Worm (Caenorhabditis elegans): Measurements from ENCODE around the gene F58H7.1.

Gene F58H7.1

DNA sequence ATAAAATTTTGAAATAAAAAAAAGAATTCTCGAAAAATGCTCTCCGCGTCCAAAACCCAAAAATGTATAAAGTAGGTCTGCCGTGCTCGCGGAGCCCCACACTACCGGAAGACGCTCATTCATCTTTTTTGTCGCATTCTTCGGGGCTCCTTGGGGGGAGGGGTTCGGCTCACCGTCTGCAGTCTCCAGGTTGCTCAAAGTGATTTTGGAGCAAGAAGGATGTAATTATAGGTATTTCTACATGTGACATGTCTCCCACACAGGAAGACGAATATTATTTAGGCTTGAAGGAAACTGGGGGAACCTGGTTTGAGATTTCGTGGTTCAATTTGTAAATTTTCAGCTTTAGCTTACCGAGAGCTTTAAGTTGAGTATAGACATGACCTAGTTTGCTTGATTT lies at the start of gene F58H7.1:
F58H7.1 (minus strand) TSS at position 101 of the 400 bp plus-strand sequence.
- TF ChIP-seq hnd-1 (tag; optimal IDR thresholded peaks at IDR 0.05), result no peak
- TF ChIP-seq tbx-37 (GFP tag; conservative IDR thresholded peaks at IDR 0.05), result no peak
- TF ChIP-seq sea-1 (GFP tag; conservative IDR thresholded peaks at IDR 0.05), result no peak
- TF ChIP-seq ceh-36 (tag; optimal IDR thresholded peaks at IDR 0.05), result no peak
- no peak for TF ChIP-seq ama-1 (optimal IDR thresholded peaks at IDR 0.05)
- TF ChIP-seq pes-1 (GFP tag; IDR thresholded peaks at IDR 0.05), result no peak
- TF ChIP-seq scrt-1 (GFP tag; IDR thresholded peaks at IDR 0.05), result no peak
- no peak for TF ChIP-seq ets-7 (tag; optimal IDR thresholded peaks at IDR 0.05)
- no peak for TF ChIP-seq F13C5.2 (tag; optimal IDR thresholded peaks at IDR 0.05)
- TF ChIP-seq tra-4 (tag; optimal IDR thresholded peaks at IDR 0.05), result no peak
- no peak for TF ChIP-seq aly-1 (tag; optimal IDR thresholded peaks at IDR 0.05)
- no peak for TF ChIP-seq tbx-11 (GFP tag; IDR thresholded peaks at IDR 0.05)
- no peak for TF ChIP-seq hmg-4 (GFP tag; optimal IDR thresholded peaks at IDR 0.05)
- no peak for TF ChIP-seq flt-1 (GFP tag; IDR thresholded peaks at IDR 0.05)
- TF ChIP-seq hmbx-1 (tag; optimal IDR thresholded peaks at IDR 0.05), result no peak
- no peak for TF ChIP-seq ceh-13 (GFP tag; optimal IDR thresholded peaks at IDR 0.05)

DNA sequence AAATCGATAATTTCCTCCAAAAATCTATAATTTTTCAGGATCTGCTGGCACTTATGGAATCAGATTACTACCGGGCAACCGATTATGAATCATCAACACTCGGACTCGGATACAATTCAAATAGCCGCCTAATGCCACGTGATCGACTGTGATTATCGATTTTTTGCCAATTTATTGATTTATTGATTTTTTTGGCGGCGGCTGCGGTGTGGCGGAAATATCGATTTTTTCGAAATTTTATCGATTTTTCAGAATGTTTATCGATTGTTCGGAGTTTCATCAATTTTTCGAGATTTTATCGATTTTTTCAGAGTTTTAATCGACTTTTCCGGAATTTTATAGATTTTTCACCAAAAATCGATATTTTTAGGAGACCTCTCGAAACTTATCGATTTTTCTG lies 47.9 kb upstream of the F58H7.1 start:
- TF ChIP-seq aly-1 (tag; optimal IDR thresholded peaks at IDR 0.05) (no peak), tra-4 (tag; optimal IDR thresholded peaks at IDR 0.05) (no peak), hmg-4 (GFP tag; optimal IDR thresholded peaks at IDR 0.05) (no peak), ets-7 (tag; optimal IDR thresholded peaks at IDR 0.05) (no peak), ceh-13 (GFP tag; optimal IDR thresholded peaks at IDR 0.05) (no peak), ama-1 (optimal IDR thresholded peaks at IDR 0.05) (no peak), tbx-11 (GFP tag; IDR thresholded peaks at IDR 0.05) (no peak), scrt-1 (GFP tag; IDR thresholded peaks at IDR 0.05) (no peak), hnd-1 (tag; optimal IDR thresholded peaks at IDR 0.05) (no peak), hmbx-1 (tag; optimal IDR thresholded peaks at IDR 0.05) (no peak)

DNA sequence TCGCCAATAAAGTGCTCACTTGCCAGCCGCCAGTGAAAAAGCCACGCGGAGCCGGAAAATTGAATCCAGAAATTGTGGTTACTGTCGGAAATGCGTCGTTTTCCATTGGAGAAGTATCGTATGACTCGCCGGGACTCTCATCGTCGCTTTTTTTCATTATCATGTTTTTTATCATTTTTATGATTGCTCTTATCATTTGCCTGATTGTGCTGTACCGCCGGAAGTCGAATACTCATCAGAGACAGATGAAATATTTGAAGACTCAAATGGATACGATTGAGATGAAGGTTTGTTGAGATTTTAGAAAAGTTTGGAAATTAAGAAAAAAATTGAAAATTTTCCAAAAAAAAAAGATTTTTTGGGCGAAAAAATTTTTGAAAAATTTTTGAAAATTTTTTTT lies 40.7 kb upstream of the F58H7.1 start:
- no peak for TF ChIP-seq sea-1 (GFP tag; conservative IDR thresholded peaks at IDR 0.05)
- TF ChIP-seq ceh-36 (tag; optimal IDR thresholded peaks at IDR 0.05), result no peak
- no peak for TF ChIP-seq aly-1 (tag; optimal IDR thresholded peaks at IDR 0.05)
- TF ChIP-seq ets-7 (tag; optimal IDR thresholded peaks at IDR 0.05), result no peak
- TF ChIP-seq flt-1 (GFP tag; IDR thresholded peaks at IDR 0.05), result no peak
- no peak for TF ChIP-seq scrt-1 (GFP tag; IDR thresholded peaks at IDR 0.05)
- no peak for TF ChIP-seq hnd-1 (tag; optimal IDR thresholded peaks at IDR 0.05)
- TF ChIP-seq ceh-13 (GFP tag; optimal IDR thresholded peaks at IDR 0.05), result no peak
- no peak for TF ChIP-seq tbx-11 (GFP tag; IDR thresholded peaks at IDR 0.05)
- no peak for TF ChIP-seq tra-4 (tag; optimal IDR thresholded peaks at IDR 0.05)
- TF ChIP-seq ama-1 (optimal IDR thresholded peaks at IDR 0.05), result no peak
- TF ChIP-seq F13C5.2 (tag; optimal IDR thresholded peaks at IDR 0.05), result no peak

DNA sequence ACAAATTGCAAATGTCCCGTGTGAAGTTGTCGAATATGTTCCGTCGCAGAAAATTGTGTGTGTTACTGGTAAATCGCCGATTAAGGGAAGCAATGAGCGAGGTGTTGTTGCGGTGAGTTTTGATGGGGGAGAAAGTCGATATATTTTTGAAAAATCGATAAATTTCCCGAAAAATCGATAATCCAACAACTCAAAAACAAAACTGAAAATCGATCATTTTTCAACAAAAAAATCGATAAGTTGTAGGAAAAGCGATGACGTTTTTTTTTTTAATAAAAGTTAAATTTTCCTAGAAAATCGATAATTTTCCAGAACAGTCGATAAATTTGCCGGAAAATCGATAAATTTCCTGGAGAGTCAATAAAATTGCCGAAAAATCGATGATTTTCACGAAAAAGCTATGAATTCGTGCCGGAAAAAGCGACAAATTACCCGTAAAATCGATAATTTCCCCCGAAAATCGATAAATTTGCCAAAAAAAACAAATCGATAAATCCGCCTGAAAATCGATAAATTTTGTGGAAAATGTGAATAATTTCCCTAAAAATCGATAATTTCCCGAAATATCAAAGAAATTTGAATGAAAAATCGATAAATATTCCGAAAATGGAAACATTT lies 37.3 kb upstream of the F58H7.1 start:
- no peak for TF ChIP-seq flt-1 (GFP tag; IDR thresholded peaks at IDR 0.05)
- no peak for TF ChIP-seq sea-1 (GFP tag; conservative IDR thresholded peaks at IDR 0.05)
- TF ChIP-seq ceh-36 (tag; optimal IDR thresholded peaks at IDR 0.05), result no peak
- no peak for TF ChIP-seq hmg-4 (GFP tag; optimal IDR thresholded peaks at IDR 0.05)
- TF ChIP-seq F13C5.2 (tag; optimal IDR thresholded peaks at IDR 0.05), result no peak
- TF ChIP-seq hmbx-1 (tag; optimal IDR thresholded peaks at IDR 0.05), result no peak
- no peak for TF ChIP-seq hnd-1 (tag; optimal IDR thresholded peaks at IDR 0.05)
- TF ChIP-seq tbx-37 (GFP tag; conservative IDR thresholded peaks at IDR 0.05), result no peak

DNA sequence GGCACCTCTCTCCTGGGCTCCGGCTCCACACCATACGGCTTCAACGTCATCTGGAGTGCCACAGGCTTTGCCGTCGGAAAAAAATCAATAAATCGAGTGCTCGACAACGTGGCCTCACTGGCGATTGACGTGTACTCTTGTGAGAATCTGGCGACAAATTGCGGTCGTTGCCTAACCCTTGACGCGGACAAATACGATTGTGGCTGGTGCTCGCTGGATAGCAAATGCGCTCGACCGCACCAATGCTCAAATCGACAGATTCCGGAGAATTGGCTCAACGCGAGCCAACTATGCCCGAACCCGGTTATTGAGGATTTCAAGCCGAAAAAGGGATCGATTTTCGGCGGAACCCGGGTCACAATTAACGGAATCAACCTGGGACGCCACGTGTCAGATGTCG lies 36.8 kb upstream of the F58H7.1 start:
- no peak for TF ChIP-seq ets-7 (tag; optimal IDR thresholded peaks at IDR 0.05)
- no peak for TF ChIP-seq F13C5.2 (tag; optimal IDR thresholded peaks at IDR 0.05)
- TF ChIP-seq ceh-36 (tag; optimal IDR thresholded peaks at IDR 0.05), result no peak
- TF ChIP-seq tbx-11 (GFP tag; IDR thresholded peaks at IDR 0.05), result no peak
- no peak for TF ChIP-seq hnd-1 (tag; optimal IDR thresholded peaks at IDR 0.05)
- no peak for TF ChIP-seq ama-1 (optimal IDR thresholded peaks at IDR 0.05)
- TF ChIP-seq sea-1 (GFP tag; conservative IDR thresholded peaks at IDR 0.05), result no peak
- TF ChIP-seq hmbx-1 (tag; optimal IDR thresholded peaks at IDR 0.05), result no peak

DNA sequence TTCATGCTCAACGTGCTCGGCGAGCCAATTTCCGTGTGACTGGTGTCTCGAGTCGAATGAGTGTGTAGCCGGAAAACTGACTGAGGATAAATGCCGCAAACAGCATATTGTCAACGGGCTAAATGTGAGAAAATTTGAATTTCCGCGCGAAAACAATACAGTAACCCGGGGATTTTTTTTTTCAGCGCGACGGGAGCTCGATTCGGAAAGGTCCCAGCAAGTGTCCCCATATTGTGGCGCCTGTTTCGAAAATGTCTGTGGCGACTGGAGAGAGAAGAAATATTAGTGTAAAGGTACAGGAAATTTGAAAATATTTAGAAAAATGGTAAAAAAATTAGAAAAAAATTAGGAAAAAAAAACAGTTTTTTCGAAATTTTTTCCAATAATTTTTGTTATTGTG lies 35.5 kb upstream of the F58H7.1 start:
- TF ChIP-seq sea-1 (GFP tag; conservative IDR thresholded peaks at IDR 0.05) (no peak), tbx-37 (GFP tag; conservative IDR thresholded peaks at IDR 0.05) (no peak), flt-1 (GFP tag; IDR thresholded peaks at IDR 0.05) (no peak), hmbx-1 (tag; optimal IDR thresholded peaks at IDR 0.05) (no peak), F13C5.2 (tag; optimal IDR thresholded peaks at IDR 0.05) (no peak), scrt-1 (GFP tag; IDR thresholded peaks at IDR 0.05) (no peak), hmg-4 (GFP tag; optimal IDR thresholded peaks at IDR 0.05) (no peak), ceh-13 (GFP tag; optimal IDR thresholded peaks at IDR 0.05) (no peak), pes-1 (GFP tag; IDR thresholded peaks at IDR 0.05) (no peak), B0310.2 (tag; optimal IDR thresholded peaks at IDR 0.05) (no peak), ets-7 (tag; optimal IDR thresholded peaks at IDR 0.05) (no peak), ama-1 (optimal IDR thresholded peaks at IDR 0.05) (no peak), hnd-1 (tag; optimal IDR thresholded peaks at IDR 0.05) (no peak)

DNA sequence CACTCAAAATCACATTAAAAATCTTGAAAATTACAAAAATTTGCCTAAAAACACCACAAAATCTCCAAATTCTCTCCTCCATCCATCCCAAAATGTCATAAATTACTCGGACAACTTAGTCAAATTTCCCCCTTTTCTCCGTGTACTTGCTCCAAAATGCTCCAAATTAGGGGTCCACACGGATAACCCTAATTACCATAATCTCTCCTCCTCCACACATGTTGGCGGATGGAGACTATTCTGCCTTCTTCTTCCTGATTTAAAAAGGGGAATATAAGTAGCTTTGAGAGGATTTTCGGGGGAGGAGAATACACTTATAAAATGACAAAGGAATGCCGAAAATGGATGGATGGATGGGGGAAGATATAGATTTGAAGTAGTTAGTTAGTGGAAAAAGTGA lies 26.2 kb upstream of the F58H7.1 start:
- TF ChIP-seq ceh-36 (tag; optimal IDR thresholded peaks at IDR 0.05), result no peak
- no peak for TF ChIP-seq pes-1 (GFP tag; IDR thresholded peaks at IDR 0.05)
- no peak for TF ChIP-seq aly-1 (tag; optimal IDR thresholded peaks at IDR 0.05)
- TF ChIP-seq ets-7 (tag; optimal IDR thresholded peaks at IDR 0.05), result no peak
- TF ChIP-seq scrt-1 (GFP tag; IDR thresholded peaks at IDR 0.05), result no peak
- no peak for TF ChIP-seq hmg-4 (GFP tag; optimal IDR thresholded peaks at IDR 0.05)
- TF ChIP-seq tra-4 (tag; optimal IDR thresholded peaks at IDR 0.05), result no peak
- TF ChIP-seq hmbx-1 (tag; optimal IDR thresholded peaks at IDR 0.05), result no peak
- no peak for TF ChIP-seq flt-1 (GFP tag; IDR thresholded peaks at IDR 0.05)
- TF ChIP-seq F13C5.2 (tag; optimal IDR thresholded peaks at IDR 0.05), result no peak
- no peak for TF ChIP-seq sea-1 (GFP tag; conservative IDR thresholded peaks at IDR 0.05)
- no peak for TF ChIP-seq hnd-1 (tag; optimal IDR thresholded peaks at IDR 0.05)
- TF ChIP-seq tbx-11 (GFP tag; IDR thresholded peaks at IDR 0.05), result no peak
- TF ChIP-seq ceh-13 (GFP tag; optimal IDR thresholded peaks at IDR 0.05), result no peak
- TF ChIP-seq ama-1 (optimal IDR thresholded peaks at IDR 0.05), result no peak
- no peak for TF ChIP-seq B0310.2 (tag; optimal IDR thresholded peaks at IDR 0.05)
- no peak for TF ChIP-seq tbx-37 (GFP tag; conservative IDR thresholded peaks at IDR 0.05)

Measured in whole organism, early embryonic.